Worm (Caenorhabditis elegans) whole organism, L1 larva: Measurements from ENCODE around the gene C36B7.2.

ENCODE experiments used
- C04F5.9 ChIP-seq: sonication (generic microtip); optimal IDR thresholded peaks from 2 replicates; lab custom pipeline; 2016; ENCODE audit warnings: missing genetic modification characterization, missing compliant biosample characterization
- C34B4.2 ChIP-seq: sonication (generic microtip); optimal IDR thresholded peaks from 2 replicates; lab custom pipeline; 2017; ENCODE audit warnings: mild to moderate bottlenecking, missing genetic modification characterization, missing compliant biosample characterization
- aly-2 ChIP-seq: fragments of 150-350 bp; optimal IDR thresholded peaks from 2 replicates; lab custom pipeline; 2014; ENCODE audit warnings: missing biosample characterization, missing genetic modification characterization
- blmp-1 ChIP-seq: fragments of 150-350 bp; optimal IDR thresholded peaks from 2 replicates; lab custom pipeline; 2014; ENCODE audit warnings: missing biosample characterization, missing genetic modification characterization
- ceh-8 ChIP-seq: fragments of 200-800 bp; sonication (Bioruptor generic); optimal IDR thresholded peaks from 2 replicates; lab custom pipeline; 2018; ENCODE audit warnings: mild to moderate bottlenecking, missing genetic modification characterization, moderate library complexity, missing compliant biosample characterization
- ceh-82 ChIP-seq, 3 experiments: fragments of 150-350 bp in 1 of 3; sonication (generic microtip) in 2 of 3; optimal IDR thresholded peaks; 2 replicates each; lab custom pipeline; 2014 to 2017; ENCODE audit warnings: missing biosample characterization in 3 of 3, missing genetic modification characterization in 3 of 3
- ces-1 ChIP-seq: fragments of 150-350 bp; optimal IDR thresholded peaks from 2 replicates; lab custom pipeline; 2014; ENCODE audit warnings: missing biosample characterization, missing genetic modification reagents, missing genetic modification characterization
- dsc-1 ChIP-seq: sonication (generic microtip); optimal IDR thresholded peaks from 2 replicates; lab custom pipeline; 2016; ENCODE audit warnings: mild to moderate bottlenecking, missing genetic modification characterization, missing compliant biosample characterization
- efl-1 ChIP-seq, 4 experiments: fragments of 150-350 bp; optimal IDR thresholded peaks in 3 of 4; peaks in 1 of 4; 1 replicate in 1 of 4; 2 replicates in 3 of 4; lab custom pipeline; 2014; ENCODE audit warnings: missing biosample characterization in 2 of 4, missing genetic modification characterization in 2 of 4, missing genetic modification reagents in 2 of 4
- efl-3 ChIP-seq: fragments of 200-800 bp; sonication (Bioruptor generic); optimal IDR thresholded peaks from 2 replicates; lab custom pipeline; 2018; ENCODE audit warnings: mild to moderate bottlenecking, missing genetic modification characterization, missing compliant biosample characterization
- elt-2 ChIP-seq: sonication (generic microtip); optimal IDR thresholded peaks from 2 replicates; lab custom pipeline; 2016; ENCODE audit warnings: missing genetic modification characterization, mild to moderate bottlenecking, inconsistent platforms, missing compliant biosample characterization, missing genetic modification reagents
- elt-3 ChIP-seq, 6 experiments: fragments of 150-350 bp in 1 of 6; sonication (generic microtip); optimal IDR thresholded peaks; 2 replicates each; lab custom pipeline; 2017 to 2018; ENCODE audit warnings: missing biosample characterization in 6 of 6, missing genetic modification characterization in 6 of 6, inconsistent platforms in 1 of 6
- fkh-8 ChIP-seq: sonication (generic microtip); optimal IDR thresholded peaks from 2 replicates; lab custom pipeline; 2016; ENCODE audit warnings: mild to moderate bottlenecking, missing genetic modification characterization, missing compliant biosample characterization
- grh-1 ChIP-seq: fragments of 200-800 bp; sonication (Bioruptor generic); IDR thresholded peaks from 2 replicates; pipeline ENCODE4 v1.3.6; 2022; ENCODE audit warnings: missing genetic modification reagents, missing genetic modification characterization, missing compliant biosample characterization
- hpl-2 ChIP-seq: fragments of 150-350 bp; optimal IDR thresholded peaks from 2 replicates; lab custom pipeline; 2014; ENCODE audit warnings: missing biosample characterization, missing genetic modification reagents, missing genetic modification characterization
- isw-1 ChIP-seq: fragments of 200-800 bp; sonication (Bioruptor generic); IDR thresholded peaks from 2 replicates; pipeline ENCODE4 v1.3.6; 2022; ENCODE audit warnings: missing genetic modification characterization, missing compliant biosample characterization
- lin-14 ChIP-seq: fragments of 200-800 bp; sonication (Bioruptor generic); optimal IDR thresholded peaks from 2 replicates; lab custom pipeline; 2018; ENCODE audit warnings: mild to moderate bottlenecking, missing genetic modification characterization, moderate library complexity, missing compliant biosample characterization
- lin-15B ChIP-seq: fragments of 150-350 bp; sonication (generic microtip); optimal IDR thresholded peaks from 3 replicates; lab custom pipeline; 2014; ENCODE audit warnings: missing biosample characterization, missing genetic modification characterization
- lin-35 ChIP-seq, 2 experiments: fragments of 150-350 bp; optimal IDR thresholded peaks; 2 replicates each; lab custom pipeline; 2014; ENCODE audit warnings: missing biosample characterization in 2 of 2, missing genetic modification characterization in 2 of 2, missing genetic modification reagents in 2 of 2
- lsy-2 ChIP-seq, 2 experiments: fragments of 150-350 bp; optimal IDR thresholded peaks; 2 replicates each; lab custom pipeline; 2014; ENCODE audit warnings: missing biosample characterization in 2 of 2, missing genetic modification characterization in 2 of 2
- mab-9 ChIP-seq: fragments of 200-800 bp; sonication (Bioruptor generic); IDR thresholded peaks from 2 replicates; pipeline ENCODE4 v1.3.6; 2022; ENCODE audit warnings: missing genetic modification reagents, missing genetic modification characterization, missing compliant biosample characterization
- mdl-1 ChIP-seq, 2 experiments: fragments of 150-350 bp; optimal IDR thresholded peaks; 2 replicates each; lab custom pipeline; 2014 to 2017; ENCODE audit warnings: missing biosample characterization in 2 of 2, missing genetic modification characterization in 2 of 2, inconsistent platforms in 1 of 2
- mef-2 ChIP-seq: fragments of 150-350 bp; optimal IDR thresholded peaks from 2 replicates; lab custom pipeline; 2014; ENCODE audit warnings: missing biosample characterization, missing genetic modification characterization
- mep-1 ChIP-seq: fragments of 150-350 bp; optimal IDR thresholded peaks from 2 replicates; lab custom pipeline; 2014; ENCODE audit warnings: missing biosample characterization, missing genetic modification characterization
- nhr-12 ChIP-seq: sonication (generic microtip); optimal IDR thresholded peaks from 2 replicates; lab custom pipeline; 2017; ENCODE audit warnings: missing biosample characterization, missing genetic modification characterization
- nhr-19 ChIP-seq: fragments of 200-800 bp; sonication (Bioruptor generic); conservative IDR thresholded peaks from 2 replicates; pipeline ENCODE4 v1.3.6; 2022; ENCODE audit warnings: missing genetic modification characterization, missing compliant biosample characterization
- nhr-28 ChIP-seq: fragments of 150-350 bp; optimal IDR thresholded peaks from 2 replicates; lab custom pipeline; 2014; ENCODE audit warnings: missing biosample characterization, missing genetic modification characterization
- nhr-47 ChIP-seq: sonication (generic microtip); optimal IDR thresholded peaks from 2 replicates; lab custom pipeline; 2016; ENCODE audit warnings: mild to moderate bottlenecking, missing genetic modification characterization, moderate library complexity, missing compliant biosample characterization
- nhr-71 ChIP-seq: sonication (generic microtip); optimal IDR thresholded peaks from 2 replicates; lab custom pipeline; 2016; ENCODE audit warnings: mild to moderate bottlenecking, missing genetic modification characterization, moderate library complexity, missing compliant biosample characterization
- nhr-77 ChIP-seq: fragments of 150-350 bp; optimal IDR thresholded peaks from 2 replicates; lab custom pipeline; 2014; ENCODE audit warnings: missing biosample characterization, missing genetic modification characterization
- nhr-84 ChIP-seq: sonication (generic microtip); optimal IDR thresholded peaks from 2 replicates; lab custom pipeline; 2017; ENCODE audit warnings: missing biosample characterization, missing genetic modification characterization
- nhr-85 ChIP-seq: sonication (generic microtip); peaks from one replicate; lab custom pipeline; 2016; ENCODE audit warnings: missing genetic modification characterization, inconsistent platforms, missing compliant biosample characterization
- nhr-90 ChIP-seq: sonication (generic microtip); optimal IDR thresholded peaks from 2 replicates; lab custom pipeline; 2016; ENCODE audit warnings: mild to moderate bottlenecking, missing genetic modification characterization, missing compliant biosample characterization; ENCODE audit not compliant: poor library complexity
- pag-3 ChIP-seq: sonication (generic microtip); optimal IDR thresholded peaks from 2 replicates; lab custom pipeline; 2017; ENCODE audit warnings: missing genetic modification characterization, mild to moderate bottlenecking, missing compliant biosample characterization, antibody characterized with exemption, borderline replicate concordance; ENCODE audit not compliant: insufficient read depth
- pax-3 ChIP-seq: fragments of 200-800 bp; sonication (Bioruptor generic); optimal IDR thresholded peaks from 2 replicates; lab custom pipeline; 2018; ENCODE audit warnings: mild to moderate bottlenecking, missing genetic modification characterization, moderate library complexity, missing compliant biosample characterization
- rnt-1 ChIP-seq: sonication (generic microtip); optimal IDR thresholded peaks from 2 replicates; lab custom pipeline; 2016; ENCODE audit warnings: mild to moderate bottlenecking, missing genetic modification characterization, moderate library complexity, missing compliant biosample characterization
- skn-1 ChIP-seq: fragments of 150-350 bp; optimal IDR thresholded peaks from 2 replicates; lab custom pipeline; 2014; ENCODE audit warnings: missing biosample characterization, missing genetic modification characterization
- snpc-4 ChIP-seq: fragments of 150-350 bp; optimal IDR thresholded peaks from 2 replicates; lab custom pipeline; 2014; ENCODE audit warnings: missing biosample characterization, missing genetic modification characterization
- snu-23 ChIP-seq: sonication (generic microtip); optimal IDR thresholded peaks from 2 replicates; lab custom pipeline; 2016; ENCODE audit warnings: missing genetic modification characterization, missing compliant biosample characterization
- tlp-1 ChIP-seq: fragments of 150-350 bp; optimal IDR thresholded peaks from 2 replicates; lab custom pipeline; 2014; ENCODE audit warnings: missing biosample characterization, missing genetic modification characterization
- unc-130 ChIP-seq: fragments of 150-350 bp; optimal IDR thresholded peaks from 2 replicates; lab custom pipeline; 2017; ENCODE audit warnings: missing biosample characterization, missing genetic modification characterization, inconsistent platforms
- unc-98 ChIP-seq: fragments of 200-800 bp; sonication (Bioruptor generic); IDR thresholded peaks from 2 replicates; pipeline ENCODE4 v1.3.6; 2022; ENCODE audit warnings: missing genetic modification characterization, missing compliant biosample characterization
- vab-15 ChIP-seq: sonication (generic microtip); optimal IDR thresholded peaks from 2 replicates; lab custom pipeline; 2017; ENCODE audit warnings: missing genotype, mild to moderate bottlenecking, missing genetic modification characterization, missing compliant biosample characterization
- zag-1 ChIP-seq: fragments of 150-350 bp; optimal IDR thresholded peaks from 2 replicates; lab custom pipeline; 2014; ENCODE audit warnings: missing biosample characterization, missing genetic modification characterization
- zip-4 ChIP-seq: fragments of 200-800 bp; sonication (Bioruptor generic); optimal IDR thresholded peaks from 2 replicates; lab custom pipeline; 2018; ENCODE audit warnings: mild to moderate bottlenecking, missing genetic modification characterization, moderate library complexity, missing compliant biosample characterization
- ztf-11 ChIP-seq, 2 experiments: sonication (generic microtip); optimal IDR thresholded peaks; 2 replicates each; lab custom pipeline; 2016 to 2017; ENCODE audit warnings: missing genetic modification characterization in 2 of 2, missing biosample characterization in 1 of 2, missing compliant biosample characterization in 1 of 2

Gene C36B7.2

DNA sequence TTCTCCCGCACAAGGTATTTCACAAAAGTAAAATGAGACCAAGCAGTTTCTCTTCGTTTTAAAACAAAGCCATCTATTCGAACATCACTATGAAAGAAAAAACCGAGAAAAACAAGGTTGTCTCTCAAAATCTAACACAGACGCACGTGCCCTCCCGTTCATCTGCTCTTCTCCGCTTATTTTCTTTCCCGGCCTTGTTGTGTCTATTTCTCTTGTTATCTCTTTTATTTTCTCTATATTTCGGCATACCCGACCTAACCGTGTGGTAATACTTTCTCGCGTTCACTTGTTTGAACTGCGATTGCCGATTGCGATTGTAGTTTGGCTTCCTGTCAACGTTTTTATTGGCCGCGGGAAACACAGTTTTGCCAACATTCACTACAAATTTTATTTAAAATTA is 23.3 kb downstream of the C36B7.2 start:
- TF ChIP-seq lin-14 (GFP tag; lab: Kevin White, UChicago) (peak; percentile 85), nhr-28 (tag; lab: Kevin White, UChicago) (no peak), fkh-8 (no peak), mep-1 (tag; lab: Kevin White, UChicago) (peak; percentile 17), nhr-84 (tag; lab: Kevin White, UChicago) (no peak), mef-2 (tag; lab: Kevin White, UChicago) (no peak), efl-1 (optimal IDR thresholded peaks at IDR 0.05; lab: Kevin White, UChicago) (no peak), efl-1 (GFP tag; optimal IDR thresholded peaks at IDR 0.05 in 1 of 2; lab: Kevin White, UChicago) (peak in 1 of 2 experiments; percentile 49), lin-35 (GFP tag; optimal IDR thresholded peaks at IDR 0.05; lab: Kevin White, UChicago) (peak in 1 of 2 experiments; percentile 24), skn-1 (peak; percentile 14), elt-2 (tag; lab: Kevin White, UChicago) (no peak), ceh-8 (GFP tag; lab: Kevin White, UChicago) (no peak), ceh-82 (tag; optimal IDR thresholded peaks at IDR 0.05; lab: Kevin White, UChicago) (no peak), ces-1 (no peak), ztf-11 (tag; optimal IDR thresholded peaks at IDR 0.05; lab: Kevin White, UChicago) (no peak), lsy-2 (tag; optimal IDR thresholded peaks at IDR 0.05; lab: Kevin White, UChicago) (peak in 1 of 2 experiments; percentile 5), mab-9 (GFP tag; lab: Robert Waterston, UW) (no peak), nhr-71 (tag; lab: Kevin White, UChicago) (peak; percentile 11), elt-3 (tag; optimal IDR thresholded peaks at IDR 0.05; lab: Kevin White, UChicago) (peak in 1 of 6 experiments; percentile 11), nhr-77 (tag; lab: Kevin White, UChicago) (no peak), nhr-12 (tag; lab: Kevin White, UChicago) (no peak), tlp-1 (tag; lab: Kevin White, UChicago) (no peak), isw-1 (GFP tag; lab: Robert Waterston, UW) (no peak), aly-2 (tag; lab: Kevin White, UChicago) (no peak), nhr-85 (tag; lab: Kevin White, UChicago) (no peak), mdl-1 (tag; optimal IDR thresholded peaks at IDR 0.05; lab: Kevin White, UChicago) (peak in 1 of 2 experiments; percentile 77), grh-1 (GFP tag; lab: Robert Waterston, UW) (no peak), C34B4.2 (tag; lab: Kevin White, UChicago) (no peak), rnt-1 (tag; lab: Kevin White, UChicago) (no peak), snu-23 (GFP tag; lab: Kevin White, UChicago) (peak; percentile 11), blmp-1 (tag; lab: Kevin White, UChicago) (peak; percentile 86), pax-3 (tag; lab: Kevin White, UChicago) (no peak)

DNA sequence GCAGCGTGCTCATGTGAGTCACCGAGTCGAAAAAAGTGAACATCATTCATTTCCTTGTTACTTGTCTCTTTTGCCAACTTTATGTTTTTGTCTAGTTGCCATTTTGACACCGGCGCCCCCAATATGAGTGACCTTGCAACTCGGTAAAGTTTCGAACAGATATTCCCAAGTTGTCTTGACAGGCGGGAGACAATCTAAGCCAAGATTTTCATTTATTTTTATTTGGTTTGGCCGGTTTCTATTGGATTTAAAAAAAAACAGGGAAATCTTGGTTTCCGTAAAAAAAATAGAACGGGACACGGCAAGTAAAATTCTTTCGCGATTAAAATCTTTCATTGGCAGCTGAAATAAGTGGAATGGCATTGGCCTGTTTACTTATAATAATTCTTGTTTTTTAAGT is 25.0 kb downstream of the C36B7.2 start:
- TF ChIP-seq unc-130 (no peak), snpc-4 (no peak), unc-98 (no peak), nhr-47 (tag; lab: Kevin White, UChicago) (no peak), mep-1 (tag; lab: Kevin White, UChicago) (no peak), pag-3 (tag; lab: Kevin White, UChicago) (no peak), mdl-1 (tag; optimal IDR thresholded peaks at IDR 0.05; lab: Kevin White, UChicago) (no peak), skn-1 (no peak), nhr-19 (GFP tag; lab: Robert Waterston, UW) (no peak), mab-9 (GFP tag; lab: Robert Waterston, UW) (no peak), zip-4 (no peak), grh-1 (GFP tag; lab: Robert Waterston, UW) (no peak), ceh-8 (GFP tag; lab: Kevin White, UChicago) (no peak)

DNA sequence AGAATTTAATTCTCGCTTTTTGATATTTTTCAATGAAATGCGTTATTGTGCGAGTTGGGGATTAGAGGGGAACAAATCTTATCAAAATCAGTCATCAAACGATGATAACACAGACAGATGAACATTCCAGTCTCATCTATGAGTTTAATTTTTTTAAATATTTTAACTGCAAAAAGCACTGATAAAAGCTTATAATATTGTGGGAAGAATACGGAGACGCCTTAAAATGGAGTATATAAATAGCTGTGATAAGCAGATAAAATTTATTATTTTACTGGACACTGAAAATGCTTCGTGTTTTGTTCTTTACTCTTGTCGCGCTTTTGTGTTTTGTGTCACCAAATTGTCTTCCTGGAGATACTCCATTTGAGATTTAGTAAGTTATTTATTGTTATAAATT is 33.4 kb downstream of the C36B7.2 start, which contains the start of gene clec-86:
Gene clec-86, plus strand, starts transcription at position 262 of the 400 bp plus-strand sequence.
- TF ChIP-seq snu-23 (GFP tag; lab: Kevin White, UChicago) (no peak), nhr-71 (tag; lab: Kevin White, UChicago) (peak; percentile 31), elt-2 (tag; lab: Kevin White, UChicago) (peak; percentile 89), vab-15 (tag; lab: Kevin White, UChicago) (no peak), zag-1 (no peak), ztf-11 (tag; optimal IDR thresholded peaks at IDR 0.05; lab: Kevin White, UChicago) (no peak), nhr-47 (tag; lab: Kevin White, UChicago) (no peak), fkh-8 (no peak), unc-98 (no peak), zip-4 (no peak), hpl-2 (no peak), nhr-90 (tag; lab: Kevin White, UChicago) (peak; percentile 16), lin-15B (no peak), nhr-84 (tag; lab: Kevin White, UChicago) (no peak), mdl-1 (tag; optimal IDR thresholded peaks at IDR 0.05; lab: Kevin White, UChicago) (no peak), efl-3 (GFP tag; lab: Kevin White, UChicago) (no peak), ces-1 (no peak), C04F5.9 (tag; lab: Kevin White, UChicago) (no peak), dsc-1 (tag; lab: Kevin White, UChicago) (peak; percentile 42), snpc-4 (no peak), grh-1 (GFP tag; lab: Robert Waterston, UW) (no peak), mef-2 (tag; lab: Kevin White, UChicago) (no peak)
